Comparison of ENCODE assay signal across 5 worm cellular contexts in the genomic region with DNA sequence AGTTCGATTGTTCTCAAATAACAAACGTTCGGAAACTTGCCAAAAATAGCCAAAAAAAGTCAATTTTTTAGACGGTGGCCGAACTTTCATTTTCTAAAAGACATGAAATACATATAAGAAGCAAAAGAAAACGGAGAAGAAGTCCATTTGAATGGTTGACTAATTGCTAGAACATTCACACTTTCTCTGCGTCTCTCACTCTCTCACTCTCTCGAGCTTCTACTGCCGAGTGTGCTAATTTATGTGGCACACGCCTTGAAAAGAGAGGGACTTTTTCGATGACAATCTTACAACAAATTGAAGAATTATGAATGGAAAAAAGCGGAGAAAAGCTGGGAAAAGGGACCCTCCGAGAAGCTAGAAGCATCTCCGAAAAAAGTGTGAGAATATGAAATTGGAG.
A peak's percentile ranks its signal among the peaks of the same experiment; 100 is the strongest.
TF ChIP-seq lines count a peak whose summit lies in the region.

No protein-coding gene starts in this region.

TF ChIP-seq in whole organism, L1 larva, 84 proteins besides CTCF, POLR2A, EP300 and RAD21:
- no peak for TF ChIP-seq nhr-12 (tag; optimal IDR thresholded peaks at IDR 0.05; lab: Kevin White, UChicago)
- no peak for TF ChIP-seq hpl-2 (GFP tag; optimal IDR thresholded peaks at IDR 0.05; lab: Kevin White, UChicago)
- TF ChIP-seq lin-14 (GFP tag; optimal IDR thresholded peaks at IDR 0.05; lab: Kevin White, UChicago): peak; percentile 52
- TF ChIP-seq pqm-1 (tag; optimal IDR thresholded peaks at IDR 0.05; lab: Kevin White, UChicago): no peak
- no peak for TF ChIP-seq nhr-90 (tag; optimal IDR thresholded peaks at IDR 0.05; lab: Kevin White, UChicago; ENCODE audit: poor library complexity)
- TF ChIP-seq jun-1 (tag; optimal IDR thresholded peaks at IDR 0.05; lab: Kevin White, UChicago): no peak
- no peak for TF ChIP-seq unc-130 (tag; optimal IDR thresholded peaks at IDR 0.05; lab: Kevin White, UChicago)
- TF ChIP-seq aly-2 (tag; optimal IDR thresholded peaks at IDR 0.05; lab: Kevin White, UChicago): no peak
- no peak for TF ChIP-seq egl-13 (tag; optimal IDR thresholded peaks at IDR 0.05; lab: Kevin White, UChicago)
- no peak for TF ChIP-seq nhr-28 (tag; optimal IDR thresholded peaks at IDR 0.05; lab: Kevin White, UChicago)
- no peak for TF ChIP-seq ceh-63 (GFP tag; optimal IDR thresholded peaks at IDR 0.05; lab: Kevin White, UChicago)
- TF ChIP-seq zip-4 (GFP tag; optimal IDR thresholded peaks at IDR 0.05; lab: Kevin White, UChicago): no peak
- peak in 1 of 3 experiments; percentile 26 for TF ChIP-seq ceh-82 (tag; optimal IDR thresholded peaks at IDR 0.05; lab: Kevin White, UChicago)
- no peak for TF ChIP-seq C34B4.2 (tag; optimal IDR thresholded peaks at IDR 0.05; lab: Kevin White, UChicago)
- TF ChIP-seq ceh-8 (GFP tag; optimal IDR thresholded peaks at IDR 0.05; lab: Kevin White, UChicago): peak; percentile 9
- TF ChIP-seq aha-1 (tag; optimal IDR thresholded peaks at IDR 0.05; lab: Kevin White, UChicago): no peak
- no peak for TF ChIP-seq zag-1 (tag; optimal IDR thresholded peaks at IDR 0.05; lab: Kevin White, UChicago)
- TF ChIP-seq nhr-47 (tag; optimal IDR thresholded peaks at IDR 0.05; lab: Kevin White, UChicago): peak; percentile 6

TF ChIP-seq in whole organism, L2 larva, 48 proteins besides CTCF, POLR2A, EP300 and RAD21:
- TF ChIP-seq ztf-4 (tag; optimal IDR thresholded peaks at IDR 0.05; lab: Kevin White, UChicago) (no peak), peb-1 (tag; optimal IDR thresholded peaks at IDR 0.05; lab: Kevin White, UChicago) (no peak), ama-1 (optimal IDR thresholded peaks at IDR 0.05; lab: Kevin White, UChicago) (no peak), zag-1 (tag; optimal IDR thresholded peaks at IDR 0.05; lab: Kevin White, UChicago) (no peak), sem-4 (tag; optimal IDR thresholded peaks at IDR 0.05; lab: Kevin White, UChicago) (no peak), nhr-10 (tag; optimal IDR thresholded peaks at IDR 0.05; lab: Kevin White, UChicago) (no peak), crh-2 (tag; optimal IDR thresholded peaks at IDR 0.05; lab: Kevin White, UChicago) (peak; percentile 34), mab-5 (tag; optimal IDR thresholded peaks at IDR 0.05; lab: Kevin White, UChicago) (peak; percentile 22), egl-27 (tag; optimal IDR thresholded peaks at IDR 0.05; lab: Kevin White, UChicago) (no peak), gmeb-1 (tag; optimal IDR thresholded peaks at IDR 0.05; lab: Kevin White, UChicago) (no peak), C34F6.9 (tag; optimal IDR thresholded peaks at IDR 0.05; lab: Kevin White, UChicago) (peak; percentile 6), elt-3 (tag; optimal IDR thresholded peaks at IDR 0.05; lab: Kevin White, UChicago) (no peak), lsy-2 (tag; optimal IDR thresholded peaks at IDR 0.05; lab: Kevin White, UChicago) (no peak), aly-2 (tag; optimal IDR thresholded peaks at IDR 0.05; lab: Kevin White, UChicago) (no peak), unc-39 (tag; optimal IDR thresholded peaks at IDR 0.05; lab: Kevin White, UChicago) (no peak), alr-1 (tag; optimal IDR thresholded peaks at IDR 0.05; lab: Kevin White, UChicago) (no peak), fos-1 (tag; optimal IDR thresholded peaks at IDR 0.05; lab: Kevin White, UChicago) (no peak), unc-55 (GFP tag; optimal IDR thresholded peaks at IDR 0.05; lab: Kevin White, UChicago) (peak; percentile 8)

TF ChIP-seq in whole organism, L3 larva, 47 proteins besides CTCF, POLR2A, EP300 and RAD21:
- no peak for TF ChIP-seq fkh-2 (tag; optimal IDR thresholded peaks at IDR 0.05; lab: Kevin White, UChicago)
- TF ChIP-seq nfya-1 (tag; optimal IDR thresholded peaks at IDR 0.05; lab: Kevin White, UChicago; ENCODE audit: insufficient read depth): peak; percentile 21
- no peak for TF ChIP-seq sea-2 (GFP tag; optimal IDR thresholded peaks at IDR 0.05; lab: Kevin White, UChicago)

TF ChIP-seq in whole organism, L4 larva, 104 proteins besides CTCF, POLR2A, EP300 and RAD21:
- TF ChIP-seq madf-9 (GFP tag; conservative IDR thresholded peaks at IDR 0.05; lab: Robert Waterston, UW): no peak
- no peak for TF ChIP-seq T26A8.4 (GFP tag; IDR thresholded peaks at IDR 0.05; lab: Robert Waterston, UW)
- no peak for TF ChIP-seq ZK337.2 (GFP tag; IDR thresholded peaks at IDR 0.05; lab: Robert Waterston, UW)
- no peak for TF ChIP-seq attf-4 (tag; optimal IDR thresholded peaks at IDR 0.05; lab: Kevin White, UChicago)
- TF ChIP-seq nhr-41 (GFP tag; IDR thresholded peaks at IDR 0.05; lab: Robert Waterston, UW): no peak
- TF ChIP-seq pha-4 (GFP tag; IDR thresholded peaks at IDR 0.05; lab: Robert Waterston, UW): no peak
- no peak for TF ChIP-seq pha-4 (tag; optimal IDR thresholded peaks at IDR 0.05; lab: Kevin White, UChicago)
- TF ChIP-seq ama-1 (optimal IDR thresholded peaks at IDR 0.05; lab: Kevin White, UChicago): no peak
- TF ChIP-seq saeg-2 (GFP tag; IDR thresholded peaks at IDR 0.05; lab: Robert Waterston, UW): no peak
- peak; percentile 74 for TF ChIP-seq aha-1 (tag; lab: Kevin White, UChicago)
- TF ChIP-seq vab-7 (GFP tag; IDR thresholded peaks at IDR 0.05; lab: Robert Waterston, UW): no peak
- no peak for TF ChIP-seq nhr-42 (GFP tag; IDR thresholded peaks at IDR 0.05; lab: Robert Waterston, UW)
- TF ChIP-seq nhr-48 (tag; optimal IDR thresholded peaks at IDR 0.05; lab: Kevin White, UChicago): no peak
- TF ChIP-seq lin-15B (tag; optimal IDR thresholded peaks at IDR 0.05; lab: Kevin White, UChicago): no peak
- TF ChIP-seq sdz-12 (GFP tag; optimal IDR thresholded peaks at IDR 0.05; lab: Kevin White, UChicago): no peak
- TF ChIP-seq ZK546.5 (tag; optimal IDR thresholded peaks at IDR 0.05; lab: Kevin White, UChicago): no peak
- TF ChIP-seq daf-12 (tag; optimal IDR thresholded peaks at IDR 0.05; lab: Kevin White, UChicago): no peak
- TF ChIP-seq unc-62 (GFP tag; optimal IDR thresholded peaks at IDR 0.05 in 1 of 2; lab: Kevin White, UChicago): peak in 1 of 2 experiments; percentile 96
- TF ChIP-seq unc-62 (tag; optimal IDR thresholded peaks at IDR 0.05; lab: Kevin White, UChicago): no peak
- TF ChIP-seq F49E8.2 (tag; optimal IDR thresholded peaks at IDR 0.05; lab: Kevin White, UChicago; ENCODE audit: borderline replicate concordance): no peak
- TF ChIP-seq nhr-11 (tag; optimal IDR thresholded peaks at IDR 0.05; lab: Kevin White, UChicago): no peak
- TF ChIP-seq madf-5 (GFP tag; IDR thresholded peaks at IDR 0.05; lab: Robert Waterston, UW): no peak
- TF ChIP-seq aly-2 (tag; optimal IDR thresholded peaks at IDR 0.05; lab: Kevin White, UChicago): no peak
- 0 out of 2 replicates have a peak, but pooled peaks have one; percentile 33 for TF ChIP-seq hmg-1.1 (GFP tag; IDR thresholded peaks at IDR 0.05; lab: Robert Waterston, UW)

TF ChIP-seq in whole organism, mixed stage, embryonic, 35 proteins besides CTCF, POLR2A, EP300 and RAD21:
- no peak for TF ChIP-seq blmp-1 (tag; optimal IDR thresholded peaks at IDR 0.05; lab: Kevin White, UChicago)
- TF ChIP-seq ces-1 (GFP tag; optimal IDR thresholded peaks at IDR 0.05; lab: Kevin White, UChicago): peak; percentile 42
